Fruit fly (Drosophila melanogaster) whole organism, embryonic: ENCODE data around the gene topi.

ENCODE experiments used
- Awh ChIP-seq: fragments of 200-800 bp; sonication (Bioruptor generic); IDR thresholded peaks from 2 replicates; pipeline ENCODE4, ENCODE4 v1.3.6; 2022; ENCODE audit warnings: missing biosample characterization, missing genetic modification characterization
- BEAF-32 ChIP-seq: fragments of 200-800 bp; sonication (Bioruptor generic); optimal IDR thresholded peaks from 3 replicates; lab custom pipeline; 2017; ENCODE audit warnings: missing biosample characterization, missing genetic modification characterization, mild to moderate bottlenecking, moderate library complexity, missing genetic modification reagents
- Bdp1 ChIP-seq: fragments of 200-800 bp; sonication (Bioruptor generic); optimal IDR thresholded peaks from 3 replicates; lab custom pipeline; 2016; ENCODE audit warnings: missing biosample characterization, missing genetic modification characterization
- CG10147 ChIP-seq: fragments of 200-800 bp; sonication (Bioruptor generic); optimal IDR thresholded peaks from 2 replicates; lab custom pipeline; 2019; ENCODE audit warnings: missing biosample characterization, mild to moderate bottlenecking, missing genetic modification characterization, moderate library complexity
- CG10654 ChIP-seq: fragments of 200-800 bp; sonication (Bioruptor generic); optimal IDR thresholded peaks from 2 replicates; lab custom pipeline; 2016; ENCODE audit warnings: missing biosample characterization, missing genetic modification characterization
- CG10959 ChIP-seq: fragments of 200-800 bp; sonication (Bioruptor generic); IDR thresholded peaks from 2 replicates; pipeline ENCODE4 v1.3.6; 2022; ENCODE audit warnings: missing biosample characterization, missing genetic modification characterization
- CG10979 ChIP-seq: fragments of 200-800 bp; sonication (Bioruptor generic); optimal IDR thresholded peaks from 2 replicates; lab custom pipeline; 2018; ENCODE audit warnings: missing biosample characterization, mild to moderate bottlenecking, missing genetic modification characterization, moderate library complexity
- CG11456 ChIP-seq: fragments of 200-800 bp; sonication (Bioruptor generic); IDR thresholded peaks from 3 replicates; pipeline ENCODE4 v1.3.6; 2022; ENCODE audit warnings: missing biosample characterization, missing genetic modification characterization
- CG12744 ChIP-seq: fragments of 200-800 bp; sonication (Bioruptor generic); optimal IDR thresholded peaks from 2 replicates; lab custom pipeline; 2016; ENCODE audit warnings: missing biosample characterization, missing genetic modification characterization
- CG12942 ChIP-seq: fragments of 200-800 bp; sonication (Bioruptor generic); optimal IDR thresholded peaks from 3 replicates; lab custom pipeline; 2016; ENCODE audit warnings: missing biosample characterization, missing genetic modification characterization
- CG14014 ChIP-seq: fragments of 200-800 bp; sonication (Bioruptor generic); IDR thresholded peaks from 2 replicates; pipeline ENCODE4 v1.3.6; 2022; ENCODE audit warnings: missing biosample characterization, missing genetic modification characterization
- CG14710 ChIP-seq: fragments of 200-800 bp; sonication (Bioruptor generic); optimal IDR thresholded peaks from 3 replicates; lab custom pipeline; 2019; ENCODE audit warnings: missing biosample characterization, mild to moderate bottlenecking, missing genetic modification characterization, moderate library complexity
- CG15073 ChIP-seq: fragments of 200-800 bp; sonication (Bioruptor generic); optimal IDR thresholded peaks from 2 replicates; lab custom pipeline; 2016; ENCODE audit warnings: missing biosample characterization, missing genetic modification characterization
- CG16815 ChIP-seq: fragments of 200-800 bp; sonication (Bioruptor generic); optimal IDR thresholded peaks from 3 replicates; lab custom pipeline; 2017; ENCODE audit warnings: missing biosample characterization, mild to moderate bottlenecking, missing genetic modification characterization
- CG17912 ChIP-seq: fragments of 200-800 bp; sonication (Bioruptor generic); optimal IDR thresholded peaks from 2 replicates; lab custom pipeline; 2018; ENCODE audit warnings: missing biosample characterization, mild to moderate bottlenecking, missing genetic modification characterization
- CG2202 ChIP-seq: fragments of 200-800 bp; sonication (Bioruptor generic); optimal IDR thresholded peaks from 2 replicates; lab custom pipeline; 2018; ENCODE audit warnings: missing biosample characterization, mild to moderate bottlenecking, missing genetic modification characterization
- CG31441 ChIP-seq: fragments of 200-800 bp; sonication (Bioruptor generic); IDR thresholded peaks from 2 replicates; pipeline ENCODE4 v1.3.6; 2022; ENCODE audit warnings: missing biosample characterization, missing genetic modification characterization
- CG33557 ChIP-seq: fragments of 200-800 bp; sonication (Bioruptor generic); optimal IDR thresholded peaks from 2 replicates; lab custom pipeline; 2019; ENCODE audit warnings: missing biosample characterization, mild to moderate bottlenecking, missing genetic modification characterization, moderate library complexity
- CG34224 ChIP-seq: fragments of 200-800 bp; sonication (Bioruptor generic); IDR thresholded peaks from 3 replicates; pipeline ENCODE4 v1.3.6; 2022; ENCODE audit warnings: missing biosample characterization, missing genetic modification characterization; ENCODE audit not compliant: partially characterized antibody
- CG34422 ChIP-seq: fragments of 200-800 bp; sonication (Bioruptor generic); IDR thresholded peaks from 3 replicates; pipeline ENCODE4 v1.3.6; 2022; ENCODE audit warnings: missing biosample characterization, missing genetic modification characterization
- CG4820 ChIP-seq: fragments of 200-800 bp; sonication (Bioruptor generic); optimal IDR thresholded peaks from 3 replicates; lab custom pipeline; 2016; ENCODE audit warnings: missing biosample characterization, missing genetic modification characterization
- CG6689 ChIP-seq: fragments of 200-800 bp; sonication (Bioruptor generic); IDR thresholded peaks from 2 replicates; pipeline ENCODE4 v1.3.6; 2022; ENCODE audit warnings: missing biosample characterization, missing genetic modification characterization
- CG6854 ChIP-seq: fragments of 200-800 bp; sonication (Bioruptor generic); optimal IDR thresholded peaks from 3 replicates; lab custom pipeline; 2017; ENCODE audit warnings: missing biosample characterization, mild to moderate bottlenecking, missing genetic modification characterization
- CG8388 ChIP-seq: fragments of 200-800 bp; sonication (Bioruptor generic); optimal IDR thresholded peaks from 2 replicates; lab custom pipeline; 2019; ENCODE audit warnings: missing biosample characterization, mild to moderate bottlenecking, missing genetic modification characterization, moderate library complexity
- CG8944 ChIP-seq: fragments of 200-800 bp; sonication (Bioruptor generic); optimal IDR thresholded peaks from 3 replicates; lab custom pipeline; 2016; ENCODE audit warnings: missing biosample characterization, missing genetic modification characterization
- CG9727 ChIP-seq: fragments of 200-800 bp; sonication (Bioruptor generic); optimal IDR thresholded peaks from 3 replicates; lab custom pipeline; 2017; ENCODE audit warnings: missing biosample characterization, mild to moderate bottlenecking, missing genetic modification characterization
- CoRest ChIP-seq: fragments of 200-800 bp; sonication (Bioruptor generic); optimal IDR thresholded peaks from 3 replicates; lab custom pipeline; 2018; ENCODE audit warnings: missing biosample characterization, mild to moderate bottlenecking, missing genetic modification characterization, moderate library complexity
- Dbx ChIP-seq: fragments of 200-800 bp; sonication (Bioruptor generic); IDR thresholded peaks from 3 replicates; pipeline ENCODE4 v1.3.6; 2022; ENCODE audit warnings: missing biosample characterization, missing genetic modification characterization
- E2f2 ChIP-seq: fragments of 200-800 bp; sonication (Bioruptor generic); IDR thresholded peaks from 2 replicates; pipeline ENCODE4 v1.3.6; 2022; ENCODE audit warnings: missing biosample characterization, missing genetic modification characterization
- HLH54F ChIP-seq: fragments of 200-800 bp; sonication (Bioruptor generic); optimal IDR thresholded peaks from 3 replicates; lab custom pipeline; 2016; ENCODE audit warnings: missing biosample characterization, missing genetic modification characterization
- Jarid2 ChIP-seq: fragments of 200-800 bp; sonication (Bioruptor generic); optimal IDR thresholded peaks from 3 replicates; lab custom pipeline; 2017; ENCODE audit warnings: mild to moderate bottlenecking, missing biosample characterization, missing genetic modification reagents, missing genetic modification characterization
- Mad ChIP-seq: fragments of 200-800 bp; sonication (Bioruptor generic); optimal IDR thresholded peaks from 2 replicates; lab custom pipeline; 2016; ENCODE audit warnings: missing biosample characterization, missing genetic modification characterization
- NfI ChIP-seq: fragments of 200-800 bp; sonication (Bioruptor generic); optimal IDR thresholded peaks from 3 replicates; lab custom pipeline; 2018; ENCODE audit warnings: missing biosample characterization, mild to moderate bottlenecking, missing genetic modification characterization, moderate library complexity
- Sry-δ ChIP-seq: fragments of 200-800 bp; sonication (Bioruptor generic); optimal IDR thresholded peaks from 2 replicates; lab custom pipeline; 2016; ENCODE audit warnings: missing biosample characterization, missing genetic modification characterization
- Ssrp ChIP-seq: fragments of 200-800 bp; sonication (Bioruptor generic); optimal IDR thresholded peaks from 2 replicates; lab custom pipeline; 2018; ENCODE audit warnings: missing biosample characterization, mild to moderate bottlenecking, missing genetic modification characterization, moderate library complexity
- Taf1 ChIP-seq: fragments of 200-800 bp; sonication (Bioruptor generic); IDR thresholded peaks from 2 replicates; pipeline ENCODE4 v1.3.6; 2022; ENCODE audit warnings: missing biosample characterization, missing genetic modification characterization
- Trl ChIP-seq, 3 experiments: fragments of >200 bp in 2 of 3; fragments of 200-800 bp in 1 of 3; sonication (Bioruptor generic) in 1 of 3; optimal IDR thresholded peaks; 2 replicates in 1 of 3; 3 replicates in 2 of 3; lab custom pipeline; 2016 to 2017; ENCODE audit warnings: missing biosample characterization in 1 of 3, missing genetic modification characterization in 1 of 3
- chif ChIP-seq, 2 experiments: fragments of 200-800 bp; sonication (Bioruptor generic); optimal IDR thresholded peaks; 3 replicates each; lab custom pipeline; 2016; ENCODE audit warnings: missing biosample characterization in 2 of 2, missing genetic modification characterization in 2 of 2
- crp ChIP-seq, 2 experiments: fragments of 200-800 bp; sonication (Bioruptor generic); optimal IDR thresholded peaks; 2 replicates in 1 of 2; 3 replicates in 1 of 2; lab custom pipeline; 2017; ENCODE audit warnings: missing biosample characterization in 2 of 2, missing genetic modification characterization in 2 of 2, mild to moderate bottlenecking in 1 of 2, moderate library complexity in 1 of 2
- esg ChIP-seq: fragments of 200-800 bp; sonication (Bioruptor generic); conservative IDR thresholded peaks from 2 replicates; pipeline ENCODE4 v1.3.6; 2022; ENCODE audit warnings: missing biosample characterization, missing genetic modification characterization
- lov ChIP-seq, 2 experiments: fragments of 200-800 bp in 1 of 2; fragments of >200 bp in 1 of 2; sonication (Bioruptor generic) in 1 of 2; IDR thresholded peaks in 1 of 2; optimal IDR thresholded peaks in 1 of 2; 2 replicates in 1 of 2; 3 replicates in 1 of 2; pipeline versions ENCODE4 v1.3.6 to Lab custom; 2017 to 2022; ENCODE audit warnings: missing biosample characterization in 1 of 2, missing genetic modification characterization in 1 of 2
- onecut ChIP-seq: fragments of 200-800 bp; sonication (Bioruptor generic); IDR thresholded peaks from 2 replicates; pipeline ENCODE4 v1.3.6; 2022; ENCODE audit warnings: missing biosample characterization, missing genetic modification characterization
- pzg ChIP-seq: fragments of 200-800 bp; sonication (Bioruptor generic); optimal IDR thresholded peaks from 3 replicates; lab custom pipeline; 2018; ENCODE audit warnings: missing biosample characterization, mild to moderate bottlenecking, missing genetic modification characterization, moderate library complexity
- sens-2 ChIP-seq: fragments of 200-800 bp; sonication (Bioruptor generic); IDR thresholded peaks from 2 replicates; pipeline ENCODE4 v1.3.6; 2022; ENCODE audit warnings: missing biosample characterization, missing genetic modification characterization
- sug ChIP-seq: fragments of 200-800 bp; optimal IDR thresholded peaks from 2 replicates; lab custom pipeline; 2019; ENCODE audit warnings: missing biosample characterization, mild to moderate bottlenecking, missing genetic modification characterization, moderate library complexity
- vnd ChIP-seq: fragments of 200-800 bp; sonication (Bioruptor generic); IDR thresholded peaks from 3 replicates; pipeline ENCODE4 v1.3.6; 2022; ENCODE audit warnings: missing biosample characterization, missing genetic modification characterization; ENCODE audit not compliant: partially characterized antibody
- zen ChIP-seq: fragments of 200-800 bp; sonication (Bioruptor generic); optimal IDR thresholded peaks from 3 replicates; lab custom pipeline; 2018; ENCODE audit warnings: missing biosample characterization, mild to moderate bottlenecking, missing genetic modification characterization, moderate library complexity

topi gene

DNA sequence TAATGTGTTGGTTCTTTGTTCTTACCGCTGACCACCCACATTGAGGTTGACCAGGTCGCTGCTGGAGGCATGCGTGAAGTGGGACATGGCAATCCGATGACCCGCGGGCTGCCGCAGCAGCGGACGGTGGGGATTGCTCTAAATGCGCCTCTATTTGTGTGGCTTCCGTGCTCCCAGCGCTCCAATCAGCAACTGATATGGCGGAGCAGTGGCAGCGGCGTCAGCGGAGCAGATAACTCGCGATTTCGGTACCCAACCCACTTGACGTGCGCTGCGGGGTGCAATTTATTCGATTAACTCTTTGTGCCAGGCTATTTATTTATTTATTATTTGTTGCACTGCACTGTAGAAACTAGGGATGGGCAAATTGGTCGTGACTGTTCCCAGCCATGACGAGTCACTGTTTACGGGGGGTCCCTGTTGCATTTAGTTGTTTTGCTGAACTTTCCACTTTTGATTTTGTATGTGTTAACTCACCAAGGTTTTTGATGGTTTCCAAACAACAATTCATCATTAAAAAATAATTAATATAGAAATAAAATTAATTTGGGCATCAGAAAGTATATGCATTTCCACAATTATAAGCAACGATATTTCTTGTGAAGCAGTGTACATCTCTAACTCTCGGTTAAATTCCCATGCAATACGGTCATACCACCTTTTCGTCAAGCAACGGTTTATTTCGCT is 25.9 kb downstream of the topi start, which contains the start of the genes CG9467 and CG8526 (continued):
- TF ChIP-seq BEAF-32 (GFP tag; lab: Kevin White, UChicago), result peak; percentile 89
- TF ChIP-seq Mad (GFP tag; lab: Kevin White, UChicago), result peak; percentile 5
- TF ChIP-seq sug, result peak; percentile 100
- TF ChIP-seq Dbx, result peak; percentile 70; the same call in 2 of the 3 replicates
- peak; percentile 69 for TF ChIP-seq Ssrp
- peak; percentile 69 for TF ChIP-seq CG9727 (GFP tag; lab: Kevin White, UChicago)
- peak in 1 of 2 experiments; percentile 20 for TF ChIP-seq chif (GFP tag; optimal IDR thresholded peaks at IDR 0.05; lab: Kevin White, UChicago)
- no peak for TF ChIP-seq CG2202 (tag; lab: Kevin White, UChicago)
- TF ChIP-seq Taf1, result peak; percentile 21; the same call in 1 of the 2 replicates
- TF ChIP-seq esg (GFP tag; lab: Robert Waterston, UW), result peak; percentile 46; the same call in 1 of the 2 replicates
- TF ChIP-seq CoRest (tag; lab: Kevin White, UChicago), result peak; percentile 89
- no peak for TF ChIP-seq onecut (GFP tag; lab: Robert Waterston, UW)
- peak; percentile 88 for TF ChIP-seq Sry-δ (GFP tag; lab: Kevin White, UChicago)
- TF ChIP-seq CG34224 (GFP tag; lab: Robert Waterston, UW), result peak; percentile 71
- TF ChIP-seq CG12744 (GFP tag; lab: Kevin White, UChicago), result no peak
- TF ChIP-seq Jarid2 (GFP tag; lab: Kevin White, UChicago), result no peak
- peak; percentile 58 for TF ChIP-seq pzg
- peak; percentile 38 for TF ChIP-seq zen
- peak; percentile 97 for TF ChIP-seq CG31441 (GFP tag; lab: Robert Waterston, UW)
- TF ChIP-seq CG11456 (GFP tag; lab: Robert Waterston, UW), result 0 out of 3 replicates have a peak, but pooled peaks have one; percentile 39
- TF ChIP-seq CG10959 (GFP tag; lab: Robert Waterston, UW), result no peak
- peak; percentile 50; the same call in 1 of the 3 replicates for TF ChIP-seq CG34422 (GFP tag; lab: Robert Waterston, UW)
- TF ChIP-seq Awh (GFP tag; lab: Robert Waterston, UW), result no peak
- peak; percentile 68 for TF ChIP-seq NfI (GFP tag; lab: Kevin White, UChicago)
- peak; percentile 69 for TF ChIP-seq CG12942 (GFP tag; lab: Kevin White, UChicago)
- TF ChIP-seq CG16815, result peak; percentile 60
- no peak for TF ChIP-seq Trl (optimal IDR thresholded peaks at IDR 0.05; lab: Kevin White, UChicago)
- TF ChIP-seq Trl (GFP tag; optimal IDR thresholded peaks at IDR 0.05; lab: Kevin White, UChicago), result peak; percentile 28
- 0 out of 2 replicates have a peak, but pooled peaks have one; percentile 9 for TF ChIP-seq sens-2 (GFP tag; lab: Robert Waterston, UW)
- peak; percentile 82 for TF ChIP-seq E2f2 (GFP tag; lab: Robert Waterston, UW)
- TF ChIP-seq CG10979 (tag; lab: Kevin White, UChicago), result peak; percentile 38
- peak; percentile 39; the same call in 1 of the 2 replicates for TF ChIP-seq CG6689 (GFP tag; lab: Robert Waterston, UW)
- peak; percentile 15 for TF ChIP-seq CG8944
- TF ChIP-seq CG4820 (GFP tag; lab: Kevin White, UChicago), result peak; percentile 67
- peak; percentile 73 for TF ChIP-seq vnd (GFP tag; lab: Robert Waterston, UW)
- 0 out of 2 replicates have a peak, but pooled peaks have one; percentile 38 for TF ChIP-seq CG14014 (GFP tag; lab: Robert Waterston, UW)
- TF ChIP-seq lov (optimal IDR thresholded peaks at IDR 0.05; lab: Kevin White, UChicago), result no peak
- no peak for TF ChIP-seq lov (GFP tag; IDR thresholded peaks at IDR 0.05; lab: Robert Waterston, UW)
- TF ChIP-seq CG8388 (GFP tag; lab: Kevin White, UChicago), result peak; percentile 68
- TF ChIP-seq Bdp1 (GFP tag; lab: Kevin White, UChicago), result peak; percentile 15
- TF ChIP-seq CG6854, result no peak
- TF ChIP-seq CG10654 (GFP tag; lab: Kevin White, UChicago), result peak; percentile 50
- peak; percentile 90 for TF ChIP-seq CG14710 (tag; lab: Kevin White, UChicago)
- TF ChIP-seq HLH54F (GFP tag; lab: Kevin White, UChicago), result peak; percentile 30
- peak; percentile 78 for TF ChIP-seq CG10147
- no peak for TF ChIP-seq CG17912
- peak; percentile 54 for TF ChIP-seq CG15073
- TF ChIP-seq crp (GFP tag; optimal IDR thresholded peaks at IDR 0.05; lab: Kevin White, UChicago), result peak in 1 of 2 experiments; percentile 15
- TF ChIP-seq CG33557 (GFP tag; lab: Kevin White, UChicago), result peak; percentile 47
